Fruit fly (Drosophila melanogaster) S2 (cell line): ENCODE measurements around the gene amx.

Source experiments
- CG8478 ChIP-seq: fragments of >200 bp; optimal IDR thresholded peaks from 2 replicates; lab custom pipeline; 2018
- CTCF ChIP-seq, 2 experiments: fragments of >200 bp; optimal IDR thresholded peaks; 2 replicates each; lab custom pipeline; 2018

Gene amx

DNA sequence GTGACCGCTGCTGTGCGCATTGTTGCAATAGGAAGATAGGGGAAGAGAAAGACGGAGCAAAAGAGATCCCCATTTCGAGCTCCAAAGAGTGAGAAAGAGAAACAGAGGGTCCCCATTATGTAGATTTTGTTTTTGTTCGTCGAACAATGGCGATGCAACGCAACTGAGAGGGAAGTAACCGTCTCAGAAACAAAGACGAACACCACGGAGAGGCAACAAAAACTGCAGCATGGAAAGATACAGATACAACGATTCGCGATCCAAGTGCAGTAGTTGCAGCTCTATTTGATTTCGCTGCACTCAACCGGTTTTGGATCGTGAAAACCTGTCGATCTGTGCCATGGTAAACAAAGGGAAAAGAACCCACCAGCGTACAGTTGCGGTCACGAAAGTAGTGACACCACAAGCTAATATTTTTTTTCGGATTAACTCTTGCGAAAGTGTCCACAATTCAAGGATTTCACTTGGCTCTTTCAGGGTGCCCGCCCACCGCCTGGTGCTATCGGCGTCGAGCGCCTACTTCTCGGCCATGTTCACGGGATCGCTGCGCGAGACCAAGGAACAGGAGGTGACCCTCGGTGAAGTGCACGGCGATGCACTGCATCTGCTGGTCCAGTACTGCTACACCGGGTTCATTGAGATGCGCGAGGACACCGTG, 5.0 kb upstream of the amx start:
- no peak for TF ChIP-seq CG8478 (lab: Kevin White, UChicago)
- no peak for TF ChIP-seq CTCF (optimal IDR thresholded peaks at IDR 0.05; lab: Kevin White, UChicago)

DNA sequence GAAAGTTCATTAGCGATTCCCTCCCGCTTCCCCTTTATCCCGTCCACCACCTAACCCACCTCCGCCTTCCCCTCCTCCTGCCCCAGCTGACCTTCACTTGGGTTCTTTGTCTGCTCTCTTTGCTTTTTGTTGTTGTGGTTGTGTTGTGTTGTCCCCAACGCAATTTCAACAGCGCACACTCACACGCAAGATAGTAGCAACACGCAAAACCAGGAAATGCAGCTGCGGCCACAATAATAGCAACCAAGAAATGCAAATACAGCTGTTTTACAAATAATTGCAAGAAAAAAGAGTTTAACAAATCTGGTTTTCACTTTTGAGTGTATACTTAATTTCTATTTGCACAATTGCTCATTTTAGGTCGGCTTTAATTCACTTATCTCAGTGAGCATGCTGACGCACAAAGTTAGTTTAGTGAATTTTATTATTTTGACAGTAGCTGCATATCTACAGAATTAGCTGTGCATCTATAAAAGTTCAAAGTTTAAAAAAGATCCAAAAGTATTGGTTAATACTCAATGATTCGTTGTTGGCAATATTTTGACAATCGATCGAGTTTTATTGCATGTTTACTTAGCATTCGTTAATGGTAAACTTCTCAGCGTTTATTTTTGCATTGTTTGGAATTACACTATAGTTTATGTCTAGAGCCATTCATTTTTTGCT, 4.2 kb upstream of the amx start:
- TF ChIP-seq CG8478 (lab: Kevin White, UChicago) (no peak), CTCF (optimal IDR thresholded peaks at IDR 0.05; lab: Kevin White, UChicago) (no peak)

DNA sequence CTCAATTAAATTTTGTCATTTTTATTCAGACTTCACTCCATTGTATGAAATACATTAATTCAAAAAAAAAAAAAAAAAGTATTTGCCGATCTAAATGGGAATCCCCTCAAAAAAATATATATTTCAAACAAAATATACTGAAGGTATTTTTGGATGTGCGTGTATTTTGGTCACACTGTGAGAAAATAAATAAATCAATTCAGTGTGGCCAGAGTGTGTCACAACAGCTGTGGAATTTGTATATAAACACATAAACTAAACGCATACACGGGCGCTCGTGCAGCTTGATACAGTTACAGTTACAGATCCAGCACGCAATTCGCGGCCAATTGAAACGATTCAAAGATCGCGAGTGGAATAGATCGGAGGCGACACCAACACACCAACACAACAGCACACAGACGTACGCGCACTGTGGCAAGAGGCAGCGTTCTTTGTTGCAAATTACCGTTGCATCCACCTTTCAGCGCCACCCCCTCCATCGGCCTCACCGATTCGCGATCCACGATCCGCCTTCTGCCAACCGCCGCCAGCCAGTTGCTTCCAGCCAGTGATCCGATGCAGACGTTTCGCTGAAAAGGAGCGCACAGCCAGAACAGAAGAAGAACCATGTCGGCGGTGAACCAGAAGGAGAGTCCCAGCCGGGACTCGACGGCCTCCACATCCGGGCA, 3.2 kb upstream of the amx start, which contains the start of gene CG17754:
Gene CG17754 (plus strand): TSS at position 260 of the 671 bp plus-strand sequence.
- TF ChIP-seq CTCF (optimal IDR thresholded peaks at IDR 0.05; lab: Kevin White, UChicago) (no peak), CG8478 (lab: Kevin White, UChicago) (no peak)

DNA sequence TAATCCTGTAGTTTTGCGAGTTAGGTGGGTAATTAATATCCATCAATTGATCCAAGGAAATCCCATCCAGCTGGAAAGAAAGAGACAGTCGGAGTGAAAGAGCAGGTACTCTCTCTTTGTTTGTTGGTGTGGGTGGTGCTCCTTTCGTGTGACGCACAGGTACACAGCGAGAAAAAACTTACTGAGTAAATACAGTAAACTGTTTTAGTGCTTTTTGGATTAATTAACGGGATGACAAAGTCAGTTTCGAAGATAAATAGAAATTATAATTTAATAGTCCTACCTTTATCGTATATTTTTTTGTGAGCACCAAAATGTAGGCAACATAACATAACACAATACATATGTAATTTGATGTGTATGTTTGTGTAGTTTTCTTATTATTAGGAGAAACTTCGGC, 904 bp upstream of the amx start:
- TF ChIP-seq CG8478 (lab: Kevin White, UChicago) (no peak), CTCF (optimal IDR thresholded peaks at IDR 0.05; lab: Kevin White, UChicago) (no peak)

DNA sequence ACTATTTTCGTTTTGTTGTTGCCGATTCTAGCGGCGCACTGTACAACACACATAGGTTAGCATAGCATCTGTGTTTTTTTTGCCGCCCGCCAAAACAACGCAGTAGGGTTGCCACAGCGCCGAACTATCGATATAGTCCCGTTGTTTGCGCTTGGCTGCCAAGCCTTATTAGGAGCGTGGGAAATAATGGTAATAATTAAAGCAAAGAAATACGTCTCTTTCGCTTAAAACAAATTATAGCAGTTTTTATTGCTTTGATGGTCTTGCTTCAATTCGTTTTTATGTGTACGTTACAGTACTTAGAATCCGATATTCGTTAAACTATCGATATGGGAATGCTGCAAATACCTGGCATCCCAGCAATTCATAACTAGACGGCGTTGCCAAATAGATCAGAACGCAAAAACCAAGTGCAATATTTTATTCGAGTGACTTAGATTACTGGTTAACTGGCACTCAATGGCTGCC, 3.7 kb downstream of the amx start, which contains the start of the genes mxc and Larp7:
Gene mxc (minus strand): TSS at position 51 of the 468 bp plus-strand sequence.
Gene Larp7 (plus strand): TSS at position 401 of the 468 bp plus-strand sequence.
- TF ChIP-seq CG8478 (lab: Kevin White, UChicago) (no peak), CTCF (optimal IDR thresholded peaks at IDR 0.05; lab: Kevin White, UChicago) (peak in 1 of 2 experiments; percentile 21)

DNA sequence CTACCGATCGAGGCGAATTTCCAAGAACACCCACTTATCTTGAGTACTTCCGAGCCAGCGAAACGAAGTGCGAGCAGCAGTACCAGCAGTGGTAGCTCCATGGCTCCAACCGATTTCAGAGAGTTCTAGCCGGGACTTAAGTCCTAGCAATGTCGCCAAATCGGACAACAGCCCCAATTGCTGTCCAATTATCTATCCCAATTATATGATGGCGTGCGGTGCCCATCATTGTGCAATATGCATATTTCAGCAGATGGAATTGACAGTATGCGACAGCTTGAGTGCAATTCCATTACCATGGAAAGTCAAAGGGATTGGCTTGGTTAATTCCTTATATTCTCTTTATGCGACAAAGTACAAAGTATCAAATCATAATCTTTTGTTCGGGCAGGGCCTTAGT, 10.7 kb downstream of the amx start, which contains the start of gene Ir8a:
Gene Ir8a (minus strand): TSS at position 101 of the 400 bp plus-strand sequence.
- no peak for TF ChIP-seq CTCF (optimal IDR thresholded peaks at IDR 0.05; lab: Kevin White, UChicago)
- TF ChIP-seq CG8478 (lab: Kevin White, UChicago), result no peak

DNA sequence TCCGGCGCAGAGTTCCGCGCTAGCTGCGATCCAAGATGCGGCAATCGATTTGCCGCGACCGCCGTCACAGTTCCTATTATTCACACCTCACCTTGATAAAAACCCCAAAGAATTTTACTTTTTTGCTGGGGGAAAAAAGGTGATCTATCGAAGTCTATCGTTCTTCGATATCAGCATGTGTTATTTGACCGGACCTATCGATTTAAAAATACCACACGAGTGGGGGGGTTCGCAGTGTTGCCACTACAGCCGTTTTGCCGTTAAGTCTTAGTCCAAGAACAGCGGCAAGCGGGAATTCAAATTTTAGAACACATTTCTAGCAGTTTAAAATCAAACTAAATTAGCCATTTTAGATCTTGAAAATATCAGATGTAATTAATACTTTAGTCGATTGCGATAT, 14.9 kb downstream of the amx start, which contains the start of gene CG12121:
Gene CG12121 (minus strand): TSS at position 180 of the 400 bp plus-strand sequence.
- TF ChIP-seq CG8478 (lab: Kevin White, UChicago), result no peak
- no peak for TF ChIP-seq CTCF (optimal IDR thresholded peaks at IDR 0.05; lab: Kevin White, UChicago)

DNA sequence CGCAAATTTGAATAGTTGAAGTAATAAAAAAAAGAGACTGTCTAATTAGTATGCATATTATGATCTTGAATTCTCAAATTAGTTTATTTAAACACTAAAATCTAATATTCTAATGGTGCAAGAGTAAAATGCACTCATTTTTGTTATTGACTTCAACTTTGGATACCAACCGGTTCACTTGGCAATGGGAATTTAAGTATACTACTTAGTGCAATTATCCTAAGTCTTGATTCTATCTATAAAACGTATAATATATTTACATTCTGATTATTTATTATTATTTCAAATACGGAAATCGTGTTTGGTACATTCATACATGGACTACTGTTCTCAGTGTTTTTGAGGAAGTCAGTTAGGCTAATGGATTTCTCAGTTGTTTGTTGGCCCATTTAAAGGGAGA, 20.3 kb downstream of the amx start, which contains the start of gene Gr8a:
Gene Gr8a (plus strand): TSS at position 301 of the 400 bp plus-strand sequence.
- TF ChIP-seq CG8478 (lab: Kevin White, UChicago) (no peak), CTCF (optimal IDR thresholded peaks at IDR 0.05; lab: Kevin White, UChicago) (no peak)

DNA sequence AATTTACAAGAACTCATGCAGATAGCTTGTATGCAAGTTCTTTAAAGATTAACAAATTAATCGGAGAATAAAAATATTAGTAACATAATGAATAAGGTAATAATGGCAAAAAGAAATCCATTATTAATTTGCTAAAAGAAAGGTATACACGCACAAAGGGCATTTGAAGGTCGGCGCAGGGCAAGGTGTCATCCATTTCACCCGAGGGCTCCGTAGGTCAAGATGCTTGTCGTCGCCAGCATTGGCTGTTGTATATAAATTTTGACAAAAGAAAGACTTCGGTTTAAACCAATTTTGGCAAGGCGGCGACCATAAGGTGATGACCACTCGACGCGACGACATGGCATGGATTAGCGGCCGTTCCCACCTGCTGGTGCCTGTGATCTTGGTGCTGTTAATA, 22.0 kb downstream of the amx start, which contains the start of gene CG15370:
Gene CG15370 (plus strand): TSS at position 301 of the 400 bp plus-strand sequence.
- TF ChIP-seq CTCF (optimal IDR thresholded peaks at IDR 0.05; lab: Kevin White, UChicago) (no peak), CG8478 (lab: Kevin White, UChicago) (no peak)

DNA sequence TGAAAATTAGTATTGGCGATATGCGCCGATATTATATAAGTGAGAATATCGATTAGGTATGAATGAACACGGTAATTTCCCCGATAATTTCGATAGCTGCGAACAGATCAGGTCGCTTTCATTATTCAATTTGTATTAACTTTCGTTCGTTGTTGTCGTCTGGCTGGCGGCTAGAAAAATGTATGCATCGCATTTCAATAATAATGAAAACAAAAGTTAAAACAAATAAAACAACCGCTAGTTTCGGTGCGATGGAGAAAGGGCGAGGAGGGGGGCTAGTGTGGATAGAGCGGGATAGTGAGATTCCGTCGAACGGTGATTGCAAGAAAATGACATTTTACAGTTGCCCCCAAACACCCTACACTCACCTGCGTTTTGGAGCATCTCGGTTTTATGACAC, 22.7 kb downstream of the amx start:
- no peak for TF ChIP-seq CTCF (optimal IDR thresholded peaks at IDR 0.05; lab: Kevin White, UChicago)

DNA sequence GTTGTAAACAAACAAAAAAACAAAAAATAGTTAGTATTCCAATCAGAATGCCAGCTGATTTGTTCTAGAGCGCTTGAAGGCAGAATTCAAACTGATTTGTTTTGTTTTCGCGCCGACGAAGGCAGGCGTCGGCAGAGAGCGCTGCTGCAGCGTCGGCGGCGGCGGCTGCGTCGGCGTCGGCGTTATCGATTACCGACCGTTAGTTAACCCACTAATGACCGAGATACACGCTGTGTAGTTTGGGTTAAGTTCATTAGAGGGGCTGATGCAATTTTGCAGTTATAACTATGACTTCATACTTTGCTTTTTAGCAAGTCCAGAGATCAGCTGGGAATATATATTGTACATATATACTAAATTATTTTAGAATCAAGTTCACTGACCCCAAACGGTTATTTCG, 24.0 kb downstream of the amx start, which contains the start of gene t:
Gene t (minus strand): TSS at position 76 of the 400 bp plus-strand sequence.
- TF ChIP-seq CTCF (optimal IDR thresholded peaks at IDR 0.05; lab: Kevin White, UChicago) (no peak), CG8478 (lab: Kevin White, UChicago) (no peak)

DNA sequence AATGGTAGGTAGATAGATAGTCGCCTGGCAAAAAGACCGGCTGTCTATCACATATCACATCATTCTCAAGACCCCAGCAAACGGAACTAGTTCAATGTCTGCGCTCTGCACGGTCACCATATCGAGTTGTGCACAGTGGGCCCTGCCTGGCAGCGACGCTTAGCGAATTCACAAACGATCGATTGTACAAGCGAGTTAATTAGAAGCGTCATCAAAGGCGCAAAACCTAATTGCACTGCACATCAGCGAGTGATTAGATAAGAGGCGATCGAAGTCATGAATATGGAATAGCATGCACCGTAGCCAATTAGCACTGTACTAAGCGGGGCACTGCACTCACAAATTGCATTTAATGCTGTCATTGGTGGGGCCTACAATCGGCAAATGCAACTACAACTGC, 26.7 kb downstream of the amx start:
- TF ChIP-seq CG8478 (lab: Kevin White, UChicago), result no peak

DNA sequence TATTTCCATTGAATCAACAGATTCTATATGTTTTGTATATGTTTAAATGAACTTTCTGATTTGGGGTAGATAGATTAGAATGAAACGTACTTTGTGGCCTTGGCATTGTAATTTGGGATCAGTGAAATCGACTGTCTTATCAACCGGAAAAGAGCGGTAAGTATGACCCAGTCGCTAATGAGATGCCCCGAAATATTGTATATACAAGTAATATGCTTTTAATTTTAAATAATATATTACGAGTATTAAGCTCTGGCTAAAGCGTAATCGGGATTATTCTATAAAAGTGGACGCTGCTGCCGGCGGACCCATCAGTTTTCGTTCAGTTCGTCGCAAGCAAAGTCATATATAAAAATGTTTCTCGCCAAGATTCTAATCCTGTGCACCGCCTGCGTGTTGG, 30.6 kb downstream of the amx start, which contains the start of gene CG15369:
Gene CG15369 (plus strand): TSS at position 301 of the 400 bp plus-strand sequence.
- TF ChIP-seq CTCF (optimal IDR thresholded peaks at IDR 0.05; lab: Kevin White, UChicago) (no peak), CG8478 (lab: Kevin White, UChicago) (no peak)

DNA sequence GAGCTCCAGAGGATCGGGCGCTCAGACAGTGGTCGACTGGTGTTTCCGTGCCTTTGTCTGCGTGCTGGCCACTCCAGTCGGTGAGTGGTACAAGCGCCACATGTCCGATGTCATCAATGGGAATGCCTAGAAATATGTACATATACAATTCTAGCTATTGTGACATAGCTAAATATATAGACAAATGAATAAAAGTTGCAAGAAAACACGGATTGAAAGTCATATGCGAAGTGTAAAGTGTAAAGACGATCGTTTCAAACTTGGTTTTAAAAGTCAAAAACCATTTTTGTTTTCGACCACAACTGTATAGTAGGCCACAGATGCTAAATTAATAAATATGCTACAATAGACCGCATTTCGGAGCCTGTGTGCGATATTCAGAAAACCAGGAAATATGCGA, 31.7 kb downstream of the amx start, which contains the start of gene CG15368:
Gene CG15368 (plus strand): TSS at position 301 of the 400 bp plus-strand sequence.
- TF ChIP-seq CG8478 (lab: Kevin White, UChicago), result no peak
- TF ChIP-seq CTCF (optimal IDR thresholded peaks at IDR 0.05; lab: Kevin White, UChicago), result no peak
